Fruit fly (Drosophila melanogaster): ENCODE results near the gene CenB1A.

DNA sequence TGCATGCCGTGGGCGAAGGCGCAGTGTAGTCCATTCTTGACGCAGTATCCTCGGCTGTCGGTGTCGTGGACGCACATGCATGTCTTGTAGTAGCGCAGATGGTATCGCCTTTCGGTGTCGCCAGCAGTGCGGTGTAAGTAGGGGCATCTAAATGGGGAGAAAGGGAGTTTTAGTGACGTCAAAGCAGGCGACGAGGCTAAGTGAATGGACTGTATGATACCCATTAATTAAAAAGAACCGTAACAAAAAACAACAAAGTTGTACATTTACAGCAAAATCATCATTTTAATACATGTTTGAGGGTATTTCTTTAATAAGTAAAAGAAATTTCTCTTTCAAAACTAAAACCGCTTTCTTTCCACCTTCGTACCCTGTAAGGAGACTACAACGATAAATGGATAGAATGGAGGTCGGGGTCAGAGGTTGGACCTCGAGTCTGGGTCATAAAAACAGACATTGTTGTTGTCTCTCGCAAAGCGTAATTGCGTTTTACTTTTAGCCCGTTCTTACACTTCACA is 38.2 kb downstream of the CenB1A start:
- TF ChIP-seq fd96Ca (GFP tag; IDR thresholded peaks at IDR 0.05) (no peak), CG12605 (GFP tag; IDR thresholded peaks at IDR 0.05) (no peak), CG17806 (tag; optimal IDR thresholded peaks at IDR 0.05) (no peak), CG4496 (GFP tag; IDR thresholded peaks at IDR 0.05) (no peak), gl (tag; optimal IDR thresholded peaks at IDR 0.05) (no peak), CG34367 (tag; optimal IDR thresholded peaks at IDR 0.05) (no peak), CG8159 (tag; optimal IDR thresholded peaks at IDR 0.05) (no peak)
